Worm (Caenorhabditis elegans) whole organism, L3 larva: ENCODE data around the gene shc-3.

Experiments
- R02D3.7 ChIP-seq: fragments of 150-350 bp; optimal IDR thresholded peaks from 2 replicates; lab custom pipeline; 2014; ENCODE audit warnings: missing biosample characterization, missing genetic modification characterization
- aly-2 ChIP-seq: fragments of 150-350 bp; optimal IDR thresholded peaks from 2 replicates; lab custom pipeline; 2014; ENCODE audit warnings: missing biosample characterization, missing genetic modification characterization
- ama-1 ChIP-seq: fragments of 150-350 bp; optimal IDR thresholded peaks from 2 replicates; lab custom pipeline; 2018
- ceh-28 ChIP-seq: fragments of 150-350 bp; optimal IDR thresholded peaks from 2 replicates; lab custom pipeline; 2014; ENCODE audit warnings: missing biosample characterization, missing genetic modification reagents, missing genetic modification characterization
- elt-1 ChIP-seq: fragments of 150-350 bp; optimal IDR thresholded peaks from 2 replicates; lab custom pipeline; 2014; ENCODE audit warnings: missing biosample characterization, missing genetic modification characterization
- fkh-2 ChIP-seq: fragments of 150-350 bp; optimal IDR thresholded peaks from 2 replicates; lab custom pipeline; 2014; ENCODE audit warnings: missing biosample characterization, missing genetic modification reagents, missing genetic modification characterization
- nhr-237 ChIP-seq: fragments of 150-350 bp; optimal IDR thresholded peaks from 2 replicates; lab custom pipeline; 2014; ENCODE audit warnings: missing biosample characterization, missing genetic modification characterization
- nhr-43 ChIP-seq: sonication (generic microtip); optimal IDR thresholded peaks from 2 replicates; lab custom pipeline; 2016; ENCODE audit warnings: mild to moderate bottlenecking, missing genetic modification characterization, missing compliant biosample characterization; ENCODE audit not compliant: poor library complexity, severe bottlenecking
- snpc-4 ChIP-seq: fragments of 150-350 bp; optimal IDR thresholded peaks from 2 replicates; lab custom pipeline; 2014; ENCODE audit warnings: missing biosample characterization, missing genetic modification characterization
- zag-1 ChIP-seq: fragments of 150-350 bp; optimal IDR thresholded peaks from 2 replicates; lab custom pipeline; 2014; ENCODE audit warnings: missing biosample characterization, missing genetic modification characterization
- ztf-11 ChIP-seq: fragments of 150-350 bp; optimal IDR thresholded peaks from 2 replicates; lab custom pipeline; 2014; ENCODE audit warnings: missing biosample characterization, missing genetic modification characterization
- ztf-4 ChIP-seq: fragments of 150-350 bp; optimal IDR thresholded peaks from 2 replicates; lab custom pipeline; 2014; ENCODE audit warnings: missing biosample characterization, missing genetic modification characterization

DNA sequence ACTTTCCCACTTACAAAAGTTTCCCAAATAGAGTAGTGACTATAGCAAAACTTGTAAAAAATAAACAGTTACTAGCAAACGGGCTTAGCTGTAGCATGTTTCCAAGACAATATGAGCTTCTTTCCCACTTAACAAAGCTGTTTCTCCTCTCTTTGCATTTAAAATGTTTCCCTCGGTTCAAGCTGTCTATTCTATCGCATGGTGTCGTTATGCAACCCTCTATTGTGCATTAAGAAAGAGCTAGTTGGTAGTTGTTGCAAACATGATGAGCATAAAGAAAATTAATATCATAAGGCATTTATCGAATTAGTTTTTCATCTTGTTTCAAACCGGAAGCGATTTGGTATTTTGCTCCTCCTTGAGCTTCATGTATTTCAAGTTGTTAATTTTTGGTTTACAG, 5.5 kb downstream of the shc-3 start, which contains the start of gene poml-1:
- no peak for TF ChIP-seq zag-1
- TF ChIP-seq snpc-4: no peak
- TF ChIP-seq R02D3.7: no peak
- no peak for TF ChIP-seq fkh-2 (tag; lab: Kevin White, UChicago)
- no peak for TF ChIP-seq ztf-4 (tag; lab: Kevin White, UChicago)
- TF ChIP-seq nhr-43 (tag; lab: Kevin White, UChicago): no peak
- TF ChIP-seq aly-2 (tag; lab: Kevin White, UChicago): no peak
- no peak for TF ChIP-seq ztf-11 (tag; lab: Kevin White, UChicago)
- TF ChIP-seq nhr-237 (tag; lab: Kevin White, UChicago): no peak
- TF ChIP-seq ama-1 (lab: Kevin White, UChicago): no peak
- no peak for TF ChIP-seq ceh-28 (tag; lab: Kevin White, UChicago)
- no peak for TF ChIP-seq elt-1 (tag; lab: Kevin White, UChicago)
